Worm (Caenorhabditis elegans): ENCODE results near the gene Y51A2B.4.

DNA sequence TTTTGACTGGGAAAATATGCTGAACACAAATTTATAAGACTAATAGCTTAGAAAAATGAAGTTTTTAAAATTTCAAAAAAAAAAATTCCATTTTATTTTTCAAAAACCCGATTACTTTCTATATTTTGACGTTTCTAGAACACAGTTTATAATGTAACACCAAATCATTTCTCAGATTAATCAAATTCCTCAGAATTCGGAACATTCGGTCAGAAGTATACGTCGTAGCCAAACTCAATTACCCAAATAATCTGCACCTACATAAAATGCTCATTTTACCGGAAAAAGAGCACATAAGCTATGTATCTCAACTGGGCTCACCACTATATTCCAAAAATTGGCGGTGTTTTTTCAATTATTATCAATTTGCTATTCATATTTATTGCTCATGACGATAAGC lies 31.9 kb upstream of the Y51A2B.4 start, which contains the start of gene srj-26:
- TF ChIP-seq sptf-1 (tag; optimal IDR thresholded peaks at IDR 0.05) (no peak), snpc-4 (tag; optimal IDR thresholded peaks at IDR 0.05) (no peak), unc-62 (GFP tag; optimal IDR thresholded peaks at IDR 0.05) (no peak), blmp-1 (tag; optimal IDR thresholded peaks at IDR 0.05) (no peak)
